Fruit fly (Drosophila melanogaster): Measurements from ENCODE around the gene nod.
A peak's percentile ranks its signal among the peaks of the same experiment; 100 is the strongest.

nod gene

DNA sequence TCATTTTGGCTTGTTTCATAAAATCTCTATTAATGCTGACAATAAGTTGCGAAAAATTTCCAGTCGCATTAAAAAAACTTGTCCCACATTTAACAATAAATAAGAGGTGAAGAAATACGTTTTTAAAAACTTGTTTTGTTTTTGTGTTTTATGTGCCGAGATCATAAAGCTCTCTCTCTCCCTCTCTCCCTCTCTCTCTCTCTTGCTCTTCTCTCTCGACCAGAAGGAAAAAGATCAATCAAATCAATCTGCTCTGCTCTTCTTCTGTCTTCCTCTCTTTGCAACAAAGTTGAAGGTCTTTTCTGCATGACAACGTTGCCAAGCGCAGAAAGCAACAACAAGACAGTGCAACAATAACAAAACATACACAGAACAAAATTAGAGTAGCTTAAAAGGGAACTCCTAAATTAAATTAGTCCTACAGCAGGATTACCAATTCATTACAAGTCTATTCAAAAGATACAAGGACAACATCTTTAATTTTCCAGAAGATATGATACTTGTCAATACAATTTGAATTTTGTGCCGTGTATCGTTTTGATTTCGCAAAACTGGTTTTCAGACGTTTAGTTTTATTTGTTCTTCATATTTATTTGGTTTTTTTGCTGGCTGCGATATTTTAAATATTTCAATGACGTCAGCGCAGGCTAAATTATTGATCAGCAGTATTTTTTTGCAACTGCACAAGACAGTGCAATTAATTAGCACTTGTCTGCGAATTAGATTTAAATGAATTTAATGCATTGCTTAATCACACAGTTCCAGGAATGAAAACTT lies 42.3 kb downstream of the nod start (continued):
- TF ChIP-seq CG8632 (GFP tag; optimal IDR thresholded peaks at IDR 0.05) (peak; percentile 96), CG16779 (tag; optimal IDR thresholded peaks at IDR 0.05) (peak; percentile 80), spab (GFP tag; optimal IDR thresholded peaks at IDR 0.05) (peak; percentile 93), OdsH (GFP tag; optimal IDR thresholded peaks at IDR 0.05) (peak; percentile 96), CG8119 (GFP tag; IDR thresholded peaks at IDR 0.05) (peak; percentile 93), fkh (GFP tag; optimal IDR thresholded peaks at IDR 0.05) (no peak), Ets21C (GFP tag; optimal IDR thresholded peaks at IDR 0.05) (peak; percentile 96), Eip78C (GFP tag) (peak; percentile 99), CG3919 (GFP tag; optimal IDR thresholded peaks at IDR 0.05) (peak; percentile 97), cyc (GFP tag; optimal IDR thresholded peaks at IDR 0.05) (peak; percentile 98), CG11294 (GFP tag; IDR thresholded peaks at IDR 0.05) (peak; percentile 92), achi (GFP tag; optimal IDR thresholded peaks at IDR 0.05) (peak; percentile 95), vri (GFP tag; optimal IDR thresholded peaks at IDR 0.05) (peak; percentile 97), salr (GFP tag; optimal IDR thresholded peaks at IDR 0.05) (peak; percentile 94 to 95), topi (GFP tag; optimal IDR thresholded peaks at IDR 0.05) (peak; percentile 99), Lpt (GFP tag; optimal IDR thresholded peaks at IDR 0.05) (peak; percentile 93), acj6 (GFP tag; optimal IDR thresholded peaks at IDR 0.05) (peak; percentile 96), CG6276 (GFP tag; optimal IDR thresholded peaks at IDR 0.05) (peak; percentile 93), eg (GFP tag; IDR thresholded peaks at IDR 0.05) (peak; percentile 97)

DNA sequence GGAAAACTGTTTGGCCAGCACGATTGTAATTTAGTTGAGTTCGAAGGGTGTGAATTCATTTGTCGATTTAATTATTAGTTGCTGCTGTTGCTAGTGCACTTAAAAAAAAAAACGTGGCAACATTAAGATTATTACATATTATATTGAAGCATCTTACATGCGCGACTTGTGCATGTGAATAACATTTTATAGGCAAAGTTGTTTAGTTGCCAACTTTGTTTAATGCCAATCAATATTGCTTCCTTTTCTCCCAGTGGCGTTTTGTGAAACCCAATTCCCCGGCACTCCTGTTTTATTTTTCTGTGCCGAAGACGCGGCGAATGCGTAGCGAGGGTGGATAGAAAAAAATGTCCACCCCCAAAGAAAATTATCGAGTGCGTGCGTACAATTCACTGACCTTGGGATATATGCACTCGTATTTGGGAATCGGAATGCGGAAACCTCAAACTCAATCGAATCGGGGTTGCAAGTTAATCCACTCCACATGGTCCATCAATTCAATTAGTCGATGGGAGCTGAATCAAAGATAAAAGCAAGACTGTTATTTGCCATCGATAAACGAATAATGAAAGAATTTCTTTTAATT lies 48.5 kb downstream of the nod start:
- TF ChIP-seq CG11294 (GFP tag; IDR thresholded peaks at IDR 0.05): no peak
- TF ChIP-seq CG10631 (GFP tag; optimal IDR thresholded peaks at IDR 0.05): no peak
- TF ChIP-seq achi (GFP tag; optimal IDR thresholded peaks at IDR 0.05): no peak
- peak; percentile 11 for TF ChIP-seq OdsH (GFP tag; optimal IDR thresholded peaks at IDR 0.05)
- TF ChIP-seq Met (GFP tag; optimal IDR thresholded peaks at IDR 0.05): peak; percentile 39
- TF ChIP-seq eg (GFP tag; IDR thresholded peaks at IDR 0.05): 0 out of 3 replicates have a peak, but pooled peaks have one; percentile 18
- peak; percentile 4 for TF ChIP-seq CG3919 (GFP tag; optimal IDR thresholded peaks at IDR 0.05)
- TF ChIP-seq CG7368 (GFP tag; optimal IDR thresholded peaks at IDR 0.05): no peak
- TF ChIP-seq CG11902 (GFP tag; optimal IDR thresholded peaks at IDR 0.05): no peak
- peak; percentile 9 for TF ChIP-seq Hr4 (GFP tag; optimal IDR thresholded peaks at IDR 0.05)
- TF ChIP-seq CG8632 (GFP tag; optimal IDR thresholded peaks at IDR 0.05): no peak
- TF ChIP-seq Gug (GFP tag; IDR thresholded peaks at IDR 0.05): no peak
- 0 out of 3 replicates have a peak, but pooled peaks have one; percentile 42 for TF ChIP-seq CG6163 (GFP tag; IDR thresholded peaks at IDR 0.05)
- TF ChIP-seq pdm3 (GFP tag; optimal IDR thresholded peaks at IDR 0.05): peak; percentile 35
- no peak for TF ChIP-seq ss (GFP tag; optimal IDR thresholded peaks at IDR 0.05)
- TF ChIP-seq Eip78C (GFP tag): peak; percentile 70
- TF ChIP-seq CG10669 (GFP tag; optimal IDR thresholded peaks at IDR 0.05): no peak
- TF ChIP-seq Sox15 (GFP tag; optimal IDR thresholded peaks at IDR 0.05): no peak
- no peak for TF ChIP-seq CG34406 (GFP tag; optimal IDR thresholded peaks at IDR 0.05)
- peak; percentile 0 for TF ChIP-seq lz (GFP tag; optimal IDR thresholded peaks at IDR 0.05)
- TF ChIP-seq CG15336 (GFP tag; IDR thresholded peaks at IDR 0.05): no peak
- no peak for TF ChIP-seq Ets96B (tag; optimal IDR thresholded peaks at IDR 0.05)
- TF ChIP-seq Sox14 (GFP tag; optimal IDR thresholded peaks at IDR 0.05): no peak
- TF ChIP-seq svp (GFP tag): no peak
- TF ChIP-seq vri (GFP tag; optimal IDR thresholded peaks at IDR 0.05): no peak

DNA sequence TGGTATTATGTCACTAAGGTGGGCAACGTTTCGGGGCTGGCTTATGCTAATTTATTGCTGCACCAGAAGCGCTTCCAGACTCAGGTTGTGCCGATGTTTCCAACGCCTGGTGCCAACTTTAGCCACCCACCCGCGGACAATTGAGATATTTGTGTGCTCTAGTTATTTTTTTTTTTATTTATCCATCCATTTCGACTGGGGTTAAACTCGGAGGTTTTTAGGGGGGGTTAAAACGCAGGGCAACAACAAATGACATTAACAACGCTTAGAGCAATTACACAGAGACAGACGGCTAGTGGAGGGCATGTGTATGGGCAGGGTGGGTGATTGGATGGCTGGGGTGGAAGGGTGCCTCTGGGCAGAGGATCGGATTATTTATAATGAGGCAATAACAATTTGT lies 51.1 kb downstream of the nod start:
- TF ChIP-seq CG7368 (GFP tag; optimal IDR thresholded peaks at IDR 0.05): no peak
- TF ChIP-seq Sox102F (GFP tag; optimal IDR thresholded peaks at IDR 0.05): no peak
- no peak for TF ChIP-seq fd85E (GFP tag; optimal IDR thresholded peaks at IDR 0.05)
- TF ChIP-seq Eip93F (GFP tag; optimal IDR thresholded peaks at IDR 0.05): no peak
- TF ChIP-seq fd59A (GFP tag; optimal IDR thresholded peaks at IDR 0.05): no peak
- no peak for TF ChIP-seq salr (GFP tag; optimal IDR thresholded peaks at IDR 0.05)
- TF ChIP-seq CG11902 (GFP tag; optimal IDR thresholded peaks at IDR 0.05): no peak
- TF ChIP-seq Eip78C (GFP tag): no peak
- TF ChIP-seq Hr39 (GFP tag; optimal IDR thresholded peaks at IDR 0.05): no peak
- no peak for TF ChIP-seq net (GFP tag; optimal IDR thresholded peaks at IDR 0.05)
- TF ChIP-seq Sox14 (GFP tag; optimal IDR thresholded peaks at IDR 0.05): no peak
- no peak for TF ChIP-seq CG6854 (GFP tag; optimal IDR thresholded peaks at IDR 0.05)
- TF ChIP-seq lz (GFP tag; optimal IDR thresholded peaks at IDR 0.05): no peak
- TF ChIP-seq Met (GFP tag; optimal IDR thresholded peaks at IDR 0.05): no peak
- TF ChIP-seq dac (GFP tag; optimal IDR thresholded peaks at IDR 0.05): no peak
- TF ChIP-seq Sox15 (GFP tag; optimal IDR thresholded peaks at IDR 0.05): no peak
- TF ChIP-seq CG11762 (GFP tag; optimal IDR thresholded peaks at IDR 0.05; ENCODE audit: insufficient read depth): no peak
- TF ChIP-seq CG10631 (GFP tag; optimal IDR thresholded peaks at IDR 0.05): no peak
- TF ChIP-seq spab (GFP tag; optimal IDR thresholded peaks at IDR 0.05): no peak
- TF ChIP-seq topi (GFP tag; optimal IDR thresholded peaks at IDR 0.05): no peak

All from whole organism, prepupa.